Fruit fly (Drosophila melanogaster) whole organism, embryonic: ENCODE results near the gene CG46427.

Experiments
- Asciz ChIP-seq: fragments of 200-800 bp; sonication (Bioruptor generic); optimal IDR thresholded peaks from 2 replicates; lab custom pipeline; 2017; ENCODE audit warnings: missing biosample characterization, mild to moderate bottlenecking, missing genetic modification characterization, missing genetic modification reagents
- Atf6 ChIP-seq: fragments of 200-800 bp; sonication (Bioruptor generic); IDR thresholded peaks from 2 replicates; pipeline ENCODE4 v1.3.6; 2022; ENCODE audit warnings: missing biosample characterization, missing genetic modification characterization
- BtbVII ChIP-seq: fragments of 200-800 bp; sonication (Bioruptor generic); optimal IDR thresholded peaks from 3 replicates; lab custom pipeline; 2017; ENCODE audit warnings: missing biosample characterization, mild to moderate bottlenecking, missing genetic modification characterization
- CG10147 ChIP-seq: fragments of 200-800 bp; sonication (Bioruptor generic); optimal IDR thresholded peaks from 2 replicates; lab custom pipeline; 2019; ENCODE audit warnings: missing biosample characterization, mild to moderate bottlenecking, missing genetic modification characterization, moderate library complexity
- CG10321 ChIP-seq: fragments of 200-800 bp; sonication (Bioruptor generic); IDR thresholded peaks from 2 replicates; pipeline ENCODE4 v1.3.6; 2022; ENCODE audit warnings: missing biosample characterization, missing genetic modification characterization
- CG10654 ChIP-seq: fragments of 200-800 bp; sonication (Bioruptor generic); optimal IDR thresholded peaks from 2 replicates; lab custom pipeline; 2016; ENCODE audit warnings: missing biosample characterization, missing genetic modification characterization
- CG10979 ChIP-seq: fragments of 200-800 bp; sonication (Bioruptor generic); optimal IDR thresholded peaks from 2 replicates; lab custom pipeline; 2018; ENCODE audit warnings: missing biosample characterization, mild to moderate bottlenecking, missing genetic modification characterization, moderate library complexity
- CG11696 ChIP-seq: fragments of 200-800 bp; sonication (Bioruptor generic); IDR thresholded peaks from 2 replicates; pipeline ENCODE4 v1.3.6; 2022; ENCODE audit warnings: missing biosample characterization, missing genetic modification characterization
- CG16863 ChIP-seq: fragments of 200-800 bp; sonication (Bioruptor generic); optimal IDR thresholded peaks from 3 replicates; lab custom pipeline; 2016; ENCODE audit warnings: missing biosample characterization, missing genetic modification characterization
- CG17612 ChIP-seq: fragments of 200-800 bp; sonication (Bioruptor generic); IDR thresholded peaks from 2 replicates; pipeline ENCODE4 v1.3.6; 2022; ENCODE audit warnings: missing biosample characterization, missing genetic modification characterization
- CG2202 ChIP-seq: fragments of 200-800 bp; sonication (Bioruptor generic); optimal IDR thresholded peaks from 2 replicates; lab custom pipeline; 2018; ENCODE audit warnings: missing biosample characterization, mild to moderate bottlenecking, missing genetic modification characterization
- CG3065 ChIP-seq: fragments of 200-800 bp; sonication (Bioruptor generic); optimal IDR thresholded peaks from 2 replicates; lab custom pipeline; 2016; ENCODE audit warnings: missing biosample characterization, missing genetic modification characterization
- CG3281 ChIP-seq: fragments of 200-800 bp; sonication (Bioruptor generic); optimal IDR thresholded peaks from 3 replicates; lab custom pipeline; 2017; ENCODE audit warnings: missing biosample characterization, mild to moderate bottlenecking, missing genetic modification characterization
- CG4328 ChIP-seq: fragments of 200-800 bp; sonication (Bioruptor generic); optimal IDR thresholded peaks from 3 replicates; lab custom pipeline; 2017; ENCODE audit warnings: missing biosample characterization, missing genetic modification reagents, missing genetic modification characterization
- CG6765 ChIP-seq: fragments of 200-800 bp; sonication (Bioruptor generic); optimal IDR thresholded peaks from 3 replicates; lab custom pipeline; 2017; ENCODE audit warnings: missing biosample characterization, mild to moderate bottlenecking, missing genetic modification characterization
- CG7271 ChIP-seq: fragments of 200-800 bp; sonication (Bioruptor generic); optimal IDR thresholded peaks from 2 replicates; lab custom pipeline; 2018; ENCODE audit warnings: missing biosample characterization, mild to moderate bottlenecking, missing genetic modification characterization, moderate library complexity
- CG7928 ChIP-seq: fragments of 200-800 bp; sonication (Bioruptor generic); optimal IDR thresholded peaks from 2 replicates; lab custom pipeline; 2017; ENCODE audit warnings: missing biosample characterization, mild to moderate bottlenecking, missing genetic modification characterization
- CG8359 ChIP-seq: fragments of 200-800 bp; sonication (Bioruptor generic); optimal IDR thresholded peaks from 2 replicates; lab custom pipeline; 2017; ENCODE audit warnings: missing biosample characterization, mild to moderate bottlenecking, missing genetic modification characterization, borderline replicate concordance
- CG8944 ChIP-seq: fragments of 200-800 bp; sonication (Bioruptor generic); optimal IDR thresholded peaks from 3 replicates; lab custom pipeline; 2016; ENCODE audit warnings: missing biosample characterization, missing genetic modification characterization
- D ChIP-seq, 2 experiments: fragments of 200-800 bp in 1 of 2; fragments of >200 bp in 1 of 2; sonication (Bioruptor generic) in 1 of 2; optimal IDR thresholded peaks; 2 replicates in 1 of 2; 3 replicates in 1 of 2; lab custom pipeline; 2017; ENCODE audit warnings: mild to moderate bottlenecking in 1 of 2, missing biosample characterization in 1 of 2, missing genetic modification characterization in 1 of 2, missing genetic modification reagents in 1 of 2
- Hr39 ChIP-seq: fragments of >200 bp; optimal IDR thresholded peaks from 2 replicates; lab custom pipeline; 2017
- Jarid2 ChIP-seq: fragments of 200-800 bp; sonication (Bioruptor generic); optimal IDR thresholded peaks from 3 replicates; lab custom pipeline; 2017; ENCODE audit warnings: mild to moderate bottlenecking, missing biosample characterization, missing genetic modification reagents, missing genetic modification characterization
- Mad ChIP-seq: fragments of 200-800 bp; sonication (Bioruptor generic); optimal IDR thresholded peaks from 2 replicates; lab custom pipeline; 2016; ENCODE audit warnings: missing biosample characterization, missing genetic modification characterization
- NC2α ChIP-seq: fragments of 200-800 bp; sonication (Bioruptor generic); optimal IDR thresholded peaks from 2 replicates; lab custom pipeline; 2016; ENCODE audit warnings: missing biosample characterization, missing genetic modification characterization
- Ptx1 ChIP-seq: fragments of 200-800 bp; sonication (Bioruptor generic); IDR thresholded peaks from 2 replicates; pipeline ENCODE4 v1.3.6; 2022; ENCODE audit warnings: missing biosample characterization, missing genetic modification characterization
- Sox100B ChIP-seq: fragments of 200-800 bp; sonication (Bioruptor generic); optimal IDR thresholded peaks from 3 replicates; lab custom pipeline; 2018; ENCODE audit warnings: missing biosample characterization, mild to moderate bottlenecking, missing genetic modification characterization
- Ssrp ChIP-seq: fragments of 200-800 bp; sonication (Bioruptor generic); optimal IDR thresholded peaks from 2 replicates; lab custom pipeline; 2018; ENCODE audit warnings: missing biosample characterization, mild to moderate bottlenecking, missing genetic modification characterization, moderate library complexity
- Trl ChIP-seq, 3 experiments: fragments of >200 bp in 2 of 3; fragments of 200-800 bp in 1 of 3; sonication (Bioruptor generic) in 1 of 3; optimal IDR thresholded peaks; 2 replicates in 1 of 3; 3 replicates in 2 of 3; lab custom pipeline; 2016 to 2017; ENCODE audit warnings: missing biosample characterization in 1 of 3, missing genetic modification characterization in 1 of 3
- Vsx1 ChIP-seq: fragments of 200-800 bp; sonication (Bioruptor generic); optimal IDR thresholded peaks from 2 replicates; lab custom pipeline; 2017; ENCODE audit warnings: missing biosample characterization, mild to moderate bottlenecking, missing genetic modification characterization, missing genetic modification reagents
- amos ChIP-seq: fragments of 200-800 bp; sonication (Bioruptor generic); IDR thresholded peaks from 2 replicates; pipeline ENCODE4 v1.3.6; 2022; ENCODE audit warnings: missing biosample characterization, missing genetic modification characterization; ENCODE audit not compliant: partially characterized antibody
- ato ChIP-seq: fragments of 200-800 bp; sonication (Bioruptor generic); IDR thresholded peaks from 2 replicates; pipeline ENCODE4 v1.3.6; 2022; ENCODE audit warnings: missing biosample characterization, missing genetic modification characterization; ENCODE audit not compliant: partially characterized antibody
- cato ChIP-seq: fragments of 200-800 bp; sonication (Bioruptor generic); optimal IDR thresholded peaks from 2 replicates; lab custom pipeline; 2016; ENCODE audit warnings: missing biosample characterization, missing genetic modification characterization, borderline replicate concordance
- disco-r ChIP-seq: fragments of 200-800 bp; sonication (Bioruptor generic); optimal IDR thresholded peaks from 2 replicates; lab custom pipeline; 2016; ENCODE audit warnings: missing biosample characterization, missing genetic modification characterization
- esg ChIP-seq: fragments of 200-800 bp; sonication (Bioruptor generic); conservative IDR thresholded peaks from 2 replicates; pipeline ENCODE4 v1.3.6; 2022; ENCODE audit warnings: missing biosample characterization, missing genetic modification characterization
- exex ChIP-seq: fragments of 200-800 bp; sonication (Bioruptor generic); optimal IDR thresholded peaks from 4 replicates; lab custom pipeline; 2018; ENCODE audit warnings: missing biosample characterization, mild to moderate bottlenecking, missing genetic modification characterization, moderate library complexity
- lov ChIP-seq, 2 experiments: fragments of 200-800 bp in 1 of 2; fragments of >200 bp in 1 of 2; sonication (Bioruptor generic) in 1 of 2; IDR thresholded peaks in 1 of 2; optimal IDR thresholded peaks in 1 of 2; 2 replicates in 1 of 2; 3 replicates in 1 of 2; pipeline versions ENCODE4 v1.3.6 to Lab custom; 2017 to 2022; ENCODE audit warnings: missing biosample characterization in 1 of 2, missing genetic modification characterization in 1 of 2
- onecut ChIP-seq: fragments of 200-800 bp; sonication (Bioruptor generic); IDR thresholded peaks from 2 replicates; pipeline ENCODE4 v1.3.6; 2022; ENCODE audit warnings: missing biosample characterization, missing genetic modification characterization
- pita ChIP-seq: fragments of 200-800 bp; sonication (Bioruptor generic); optimal IDR thresholded peaks from 2 replicates; lab custom pipeline; 2017; ENCODE audit warnings: missing biosample characterization, mild to moderate bottlenecking, missing genetic modification characterization
- prd ChIP-seq, 3 experiments: fragments of >200 bp in 2 of 3; fragments of 200-800 bp in 1 of 3; sonication (Bioruptor generic) in 1 of 3; optimal IDR thresholded peaks in 2 of 3; IDR thresholded peaks in 1 of 3; 2 replicates in 2 of 3; 3 replicates in 1 of 3; pipeline versions ENCODE4 v1.3.6 to Lab custom; 2017 to 2022; ENCODE audit warnings: missing biosample characterization in 1 of 3, missing genetic modification characterization in 1 of 3
- pros ChIP-seq: fragments of 200-800 bp; sonication (Bioruptor generic); optimal IDR thresholded peaks from 3 replicates; lab custom pipeline; 2019; ENCODE audit warnings: missing biosample characterization, mild to moderate bottlenecking, missing genetic modification characterization, moderate library complexity
- psq ChIP-seq: fragments of 200-800 bp; sonication (Bioruptor generic); optimal IDR thresholded peaks from 2 replicates; lab custom pipeline; 2017; ENCODE audit warnings: missing biosample characterization, missing genetic modification characterization
- pzg ChIP-seq: fragments of 200-800 bp; sonication (Bioruptor generic); optimal IDR thresholded peaks from 3 replicates; lab custom pipeline; 2018; ENCODE audit warnings: missing biosample characterization, mild to moderate bottlenecking, missing genetic modification characterization, moderate library complexity
- sima ChIP-seq: fragments of 200-800 bp; sonication (Bioruptor generic); optimal IDR thresholded peaks from 2 replicates; lab custom pipeline; 2016; ENCODE audit warnings: missing biosample characterization, missing genetic modification characterization
- so ChIP-seq: fragments of 200-800 bp; sonication (Bioruptor generic); IDR thresholded peaks from 3 replicates; pipeline ENCODE4 v1.3.6; 2022; ENCODE audit warnings: missing biosample characterization, missing genetic modification characterization
- trem ChIP-seq: fragments of 200-800 bp; optimal IDR thresholded peaks from 3 replicates; lab custom pipeline; 2019; ENCODE audit warnings: missing biosample characterization, mild to moderate bottlenecking, missing genetic modification characterization, moderate library complexity
- ttk ChIP-seq: fragments of 200-800 bp; sonication (Bioruptor generic); IDR thresholded peaks from 2 replicates; pipeline ENCODE4 v2.1.2; 2022; ENCODE audit warnings: missing biosample characterization, missing genetic modification characterization
- vvl ChIP-seq: fragments of 200-800 bp; sonication (Bioruptor generic); IDR thresholded peaks from 2 replicates; pipeline ENCODE4 v1.3.6; 2022; ENCODE audit warnings: missing biosample characterization, missing genetic modification characterization
- zf30C ChIP-seq: fragments of 200-800 bp; sonication (Bioruptor generic); optimal IDR thresholded peaks from 3 replicates; lab custom pipeline; 2018; ENCODE audit warnings: missing biosample characterization, mild to moderate bottlenecking, missing genetic modification characterization

Gene CG46427

DNA sequence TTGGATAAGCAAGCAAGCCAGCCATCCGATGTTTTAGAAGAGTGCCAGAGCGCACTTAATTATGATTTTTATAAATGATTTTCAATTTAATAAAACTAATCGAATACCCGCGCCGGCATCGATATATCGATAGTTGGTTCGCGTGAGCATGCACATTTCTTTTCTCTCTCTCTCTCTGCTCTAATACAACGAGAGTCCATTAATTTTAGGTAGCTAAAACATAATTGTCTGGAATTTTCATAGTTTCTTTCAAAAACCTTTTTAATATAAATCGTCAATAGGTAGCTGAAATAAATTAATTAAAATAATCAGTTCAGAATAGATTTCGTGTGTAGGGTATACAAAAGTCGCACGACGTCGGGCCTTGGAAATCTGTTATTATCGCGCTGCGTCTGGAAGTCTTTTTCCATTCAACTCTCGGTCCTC lies 10.0 kb upstream of the CG46427 start, which contains the start of gene CG18549 (continued):
- TF ChIP-seq psq (GFP tag; lab: Kevin White, UChicago): peak; percentile 97
- TF ChIP-seq CG16863 (GFP tag; lab: Kevin White, UChicago): peak; percentile 99
- peak; percentile 99 for TF ChIP-seq Mad (GFP tag; lab: Kevin White, UChicago)
- TF ChIP-seq CG3065 (GFP tag; lab: Kevin White, UChicago): peak; percentile 99
- TF ChIP-seq Ptx1 (GFP tag; lab: Robert Waterston, UW): peak; percentile 100
- TF ChIP-seq so (GFP tag; lab: Robert Waterston, UW): peak; percentile 100
- peak; percentile 99 for TF ChIP-seq Vsx1 (GFP tag; lab: Kevin White, UChicago)
- TF ChIP-seq sima (GFP tag; lab: Kevin White, UChicago): peak; percentile 98
- no peak for TF ChIP-seq prd (optimal IDR thresholded peaks at IDR 0.05; lab: Kevin White, UChicago)
- peak; percentile 100 for TF ChIP-seq prd (GFP tag; IDR thresholded peaks at IDR 0.05; lab: Robert Waterston, UW)
- TF ChIP-seq CG2202 (tag; lab: Kevin White, UChicago): peak; percentile 100
- TF ChIP-seq Sox100B (GFP tag; lab: Kevin White, UChicago): peak; percentile 100
- TF ChIP-seq cato: peak; percentile 99
- no peak for TF ChIP-seq Hr39 (lab: Kevin White, UChicago)
- TF ChIP-seq D (optimal IDR thresholded peaks at IDR 0.05; lab: Kevin White, UChicago): no peak
- TF ChIP-seq D (GFP tag; optimal IDR thresholded peaks at IDR 0.05; lab: Kevin White, UChicago): peak; percentile 100
- peak; percentile 100 for TF ChIP-seq CG10654 (GFP tag; lab: Kevin White, UChicago)
- peak; percentile 71 for TF ChIP-seq ato (GFP tag; lab: Robert Waterston, UW)
- peak; percentile 99 for TF ChIP-seq NC2α (GFP tag; lab: Kevin White, UChicago)
- peak; percentile 100 for TF ChIP-seq esg
- TF ChIP-seq disco-r (GFP tag; lab: Kevin White, UChicago): peak; percentile 99
- peak; percentile 100 for TF ChIP-seq Ssrp
- peak; percentile 90 for TF ChIP-seq pros (GFP tag; lab: Kevin White, UChicago)
- TF ChIP-seq Asciz: peak; percentile 100
- TF ChIP-seq pzg (GFP tag; lab: Kevin White, UChicago): peak; percentile 52
- TF ChIP-seq CG11696 (GFP tag; lab: Robert Waterston, UW): peak; percentile 98
- peak; percentile 65 for TF ChIP-seq zf30C (GFP tag; lab: Kevin White, UChicago)
- TF ChIP-seq Jarid2 (GFP tag; lab: Kevin White, UChicago): peak; percentile 98
- peak; percentile 85 for TF ChIP-seq CG7928 (GFP tag; lab: Kevin White, UChicago)
- TF ChIP-seq CG8359 (GFP tag; lab: Kevin White, UChicago): peak; percentile 97
- TF ChIP-seq CG7271: peak; percentile 99
- TF ChIP-seq CG10321 (GFP tag; lab: Robert Waterston, UW): peak; percentile 91
- TF ChIP-seq ttk (GFP tag; lab: Robert Waterston, UW): peak; percentile 100
- peak; percentile 100 for TF ChIP-seq vvl
- TF ChIP-seq CG17612 (GFP tag; lab: Robert Waterston, UW): peak; percentile 99
- peak; percentile 99 for TF ChIP-seq CG4328 (GFP tag; lab: Kevin White, UChicago)
- no peak for TF ChIP-seq pita
- peak; percentile 98 for TF ChIP-seq trem (tag; lab: Kevin White, UChicago)
- peak; percentile 100 for TF ChIP-seq Atf6 (GFP tag; lab: Robert Waterston, UW)
- TF ChIP-seq amos (GFP tag; lab: Robert Waterston, UW): peak; percentile 85
- peak; percentile 99 for TF ChIP-seq CG3281 (GFP tag; lab: Kevin White, UChicago)
- TF ChIP-seq exex (tag; lab: Kevin White, UChicago): peak; percentile 99
- TF ChIP-seq CG8944: peak; percentile 99
- TF ChIP-seq onecut (GFP tag; lab: Robert Waterston, UW): peak; percentile 100
- peak; percentile 99 for TF ChIP-seq CG6765 (GFP tag; lab: Kevin White, UChicago)
- TF ChIP-seq Trl (optimal IDR thresholded peaks at IDR 0.05; lab: Kevin White, UChicago): peak; percentile 46 to 53
- TF ChIP-seq Trl (GFP tag; optimal IDR thresholded peaks at IDR 0.05; lab: Kevin White, UChicago): peak; percentile 99
- TF ChIP-seq CG10979 (tag; lab: Kevin White, UChicago): peak; percentile 100
- TF ChIP-seq CG10147: peak; percentile 100
- peak; percentile 100 for TF ChIP-seq BtbVII (GFP tag; lab: Kevin White, UChicago)
- no peak for TF ChIP-seq lov (optimal IDR thresholded peaks at IDR 0.05; lab: Kevin White, UChicago)
- peak; percentile 100 for TF ChIP-seq lov (GFP tag; IDR thresholded peaks at IDR 0.05; lab: Robert Waterston, UW)
